Fruit fly (Drosophila melanogaster) whole organism, embryonic: Measurements from ENCODE around the gene CG9676.
A peak's percentile ranks its signal among the peaks of the same experiment; 100 is the strongest.

Experiments used
- Blimp-1 ChIP-seq: fragments of 200-800 bp; sonication (Bioruptor generic); optimal IDR thresholded peaks from 3 replicates; lab custom pipeline; 2018; ENCODE audit warnings: missing biosample characterization, missing genetic modification characterization, mild to moderate bottlenecking, moderate library complexity, missing genetic modification reagents
- CG10366 ChIP-seq: fragments of 200-800 bp; sonication (Bioruptor generic); IDR thresholded peaks from 2 replicates; pipeline ENCODE4 v1.3.6; 2022; ENCODE audit warnings: missing biosample characterization, missing genetic modification characterization
- CG10565 ChIP-seq: fragments of 200-800 bp; sonication (Bioruptor generic); optimal IDR thresholded peaks from 3 replicates; lab custom pipeline; 2016; ENCODE audit warnings: missing biosample characterization, mild to moderate bottlenecking, missing genetic modification characterization
- CG11456 ChIP-seq: fragments of 200-800 bp; sonication (Bioruptor generic); IDR thresholded peaks from 3 replicates; pipeline ENCODE4 v1.3.6; 2022; ENCODE audit warnings: missing biosample characterization, missing genetic modification characterization
- CG11504 ChIP-seq: fragments of 200-800 bp; sonication (Bioruptor generic); optimal IDR thresholded peaks from 3 replicates; lab custom pipeline; 2019; ENCODE audit warnings: missing biosample characterization, mild to moderate bottlenecking, missing genetic modification characterization, moderate library complexity
- CG11695 ChIP-seq: fragments of 200-800 bp; sonication (Bioruptor generic); IDR thresholded peaks from 3 replicates; pipeline ENCODE4 v1.3.6; 2022; ENCODE audit warnings: missing biosample characterization, missing genetic modification characterization
- CG11696 ChIP-seq: fragments of 200-800 bp; sonication (Bioruptor generic); IDR thresholded peaks from 2 replicates; pipeline ENCODE4 v1.3.6; 2022; ENCODE audit warnings: missing biosample characterization, missing genetic modification characterization
- CG12071 ChIP-seq: fragments of 200-800 bp; sonication (Bioruptor generic); optimal IDR thresholded peaks from 3 replicates; lab custom pipeline; 2018; ENCODE audit warnings: missing biosample characterization, mild to moderate bottlenecking, missing genetic modification characterization
- CG12299 ChIP-seq: fragments of 200-800 bp; sonication (Bioruptor generic); optimal IDR thresholded peaks from 2 replicates; lab custom pipeline; 2018; ENCODE audit warnings: missing biosample characterization, mild to moderate bottlenecking, missing genetic modification characterization
- CG14050 ChIP-seq: fragments of 200-800 bp; sonication (Bioruptor generic); IDR thresholded peaks from 3 replicates; pipeline ENCODE4 v1.3.6; 2022; ENCODE audit warnings: missing biosample characterization, missing genetic modification characterization
- CG14710 ChIP-seq: fragments of 200-800 bp; sonication (Bioruptor generic); optimal IDR thresholded peaks from 3 replicates; lab custom pipeline; 2019; ENCODE audit warnings: missing biosample characterization, mild to moderate bottlenecking, missing genetic modification characterization, moderate library complexity
- CG15011 ChIP-seq: fragments of 200-800 bp; sonication (Bioruptor generic); optimal IDR thresholded peaks from 3 replicates; lab custom pipeline; 2018; ENCODE audit warnings: missing biosample characterization, mild to moderate bottlenecking, missing genetic modification characterization
- CG17186 ChIP-seq: fragments of 200-800 bp; sonication (Bioruptor generic); optimal IDR thresholded peaks from 3 replicates; lab custom pipeline; 2017; ENCODE audit warnings: missing biosample characterization, missing genetic modification reagents, missing genetic modification characterization
- CG17385 ChIP-seq: fragments of 200-800 bp; sonication (Bioruptor generic); optimal IDR thresholded peaks from 3 replicates; lab custom pipeline; 2018; ENCODE audit warnings: missing biosample characterization, mild to moderate bottlenecking, missing genetic modification characterization
- CG1792 ChIP-seq: fragments of 200-800 bp; sonication (Bioruptor generic); optimal IDR thresholded peaks from 2 replicates; lab custom pipeline; 2016; ENCODE audit warnings: missing biosample characterization, missing genetic modification characterization
- CG31224 ChIP-seq: fragments of 200-800 bp; sonication (Bioruptor generic); IDR thresholded peaks from 2 replicates; pipeline ENCODE4 v1.3.6; 2022; ENCODE audit warnings: missing biosample characterization, missing genetic modification characterization
- CG3995 ChIP-seq: fragments of 200-800 bp; sonication (Bioruptor generic); optimal IDR thresholded peaks from 3 replicates; lab custom pipeline; 2016; ENCODE audit warnings: missing biosample characterization, missing genetic modification characterization
- CG6654 ChIP-seq: fragments of 200-800 bp; sonication (Bioruptor generic); optimal IDR thresholded peaks from 2 replicates; lab custom pipeline; 2017; ENCODE audit warnings: missing biosample characterization, mild to moderate bottlenecking, missing genetic modification characterization
- CG8359 ChIP-seq: fragments of 200-800 bp; sonication (Bioruptor generic); optimal IDR thresholded peaks from 2 replicates; lab custom pipeline; 2017; ENCODE audit warnings: missing biosample characterization, mild to moderate bottlenecking, missing genetic modification characterization, borderline replicate concordance
- CG8478 ChIP-seq: fragments of >200 bp; optimal IDR thresholded peaks from 2 replicates; lab custom pipeline; 2018
- CG9437 ChIP-seq: fragments of 200-800 bp; sonication (Bioruptor generic); optimal IDR thresholded peaks from 2 replicates; lab custom pipeline; 2018; ENCODE audit warnings: missing biosample characterization, mild to moderate bottlenecking, missing genetic modification characterization
- Deaf1 ChIP-seq: fragments of 200-800 bp; optimal IDR thresholded peaks from 3 replicates; lab custom pipeline; 2019; ENCODE audit warnings: missing biosample characterization, mild to moderate bottlenecking, missing genetic modification characterization, moderate library complexity
- Dip2 ChIP-seq: fragments of 200-800 bp; sonication (Bioruptor generic); IDR thresholded peaks from 2 replicates; pipeline ENCODE4 v1.3.6; 2022; ENCODE audit warnings: missing biosample characterization, missing genetic modification characterization
- Drgx ChIP-seq: fragments of 200-800 bp; sonication (Bioruptor generic); IDR thresholded peaks from 2 replicates; pipeline ENCODE4 v1.3.6; 2022; ENCODE audit warnings: missing biosample characterization, missing genetic modification characterization
- HLH54F ChIP-seq: fragments of 200-800 bp; sonication (Bioruptor generic); optimal IDR thresholded peaks from 3 replicates; lab custom pipeline; 2016; ENCODE audit warnings: missing biosample characterization, missing genetic modification characterization
- Hey ChIP-seq: fragments of 200-800 bp; sonication (Bioruptor generic); optimal IDR thresholded peaks from 3 replicates; lab custom pipeline; 2018; ENCODE audit warnings: missing biosample characterization, mild to moderate bottlenecking, missing genetic modification characterization
- Hmr ChIP-seq: fragments of 200-800 bp; sonication (Bioruptor generic); optimal IDR thresholded peaks from 3 replicates; lab custom pipeline; 2017; ENCODE audit warnings: mild to moderate bottlenecking, missing biosample characterization, missing genetic modification reagents, missing genetic modification characterization
- Hr39 ChIP-seq: fragments of >200 bp; optimal IDR thresholded peaks from 2 replicates; lab custom pipeline; 2017
- Med ChIP-seq: fragments of 200-800 bp; sonication (Bioruptor generic); peaks from one replicate; lab custom pipeline; 2016; ENCODE audit warnings: missing biosample characterization, missing genetic modification characterization, mild to moderate bottlenecking, inconsistent platforms, moderate library complexity
- Oaz ChIP-seq: fragments of 200-800 bp; sonication (Bioruptor generic); IDR thresholded peaks from 2 replicates; pipeline ENCODE4 v1.3.6; 2022; ENCODE audit warnings: missing biosample characterization, missing genetic modification characterization
- Scr ChIP-seq: fragments of 200-800 bp; sonication (Bioruptor generic); IDR thresholded peaks from 2 replicates; pipeline ENCODE4 v1.3.6; 2022; ENCODE audit warnings: missing biosample characterization, missing genetic modification characterization; ENCODE audit not compliant: partially characterized antibody
- Sry-β ChIP-seq: fragments of 200-800 bp; sonication (Bioruptor generic); optimal IDR thresholded peaks from 2 replicates; lab custom pipeline; 2018; ENCODE audit warnings: missing biosample characterization, mild to moderate bottlenecking, missing genetic modification characterization, moderate library complexity
- bigmax ChIP-seq: fragments of 200-800 bp; sonication (Bioruptor generic); optimal IDR thresholded peaks from 2 replicates; lab custom pipeline; 2018; ENCODE audit warnings: missing biosample characterization, mild to moderate bottlenecking, missing genetic modification characterization
- bowl ChIP-seq: fragments of 200-800 bp; sonication (Bioruptor generic); IDR thresholded peaks from 2 replicates; pipeline ENCODE4 v1.3.6; 2022; ENCODE audit warnings: missing biosample characterization, missing genetic modification characterization
- cad ChIP-seq: fragments of >200 bp; optimal IDR thresholded peaks from 2 replicates; lab custom pipeline; 2017; ENCODE audit warnings: missing biosample characterization, missing genetic modification characterization
- crc ChIP-seq: fragments of 200-800 bp; sonication (Bioruptor generic); optimal IDR thresholded peaks from 2 replicates; lab custom pipeline; 2016; ENCODE audit warnings: missing biosample characterization, missing genetic modification characterization
- exex ChIP-seq: fragments of 200-800 bp; sonication (Bioruptor generic); optimal IDR thresholded peaks from 4 replicates; lab custom pipeline; 2018; ENCODE audit warnings: missing biosample characterization, mild to moderate bottlenecking, missing genetic modification characterization, moderate library complexity
- eyg ChIP-seq: fragments of 200-800 bp; sonication (Bioruptor generic); optimal IDR thresholded peaks from 3 replicates; lab custom pipeline; 2016; ENCODE audit warnings: missing biosample characterization, missing genetic modification characterization
- fd3F ChIP-seq: fragments of 200-800 bp; sonication (Bioruptor generic); optimal IDR thresholded peaks from 2 replicates; lab custom pipeline; 2018; ENCODE audit warnings: missing biosample characterization, mild to moderate bottlenecking, missing genetic modification characterization, moderate library complexity
- ftz-f1 ChIP-seq: fragments of 200-800 bp; sonication (Bioruptor generic); optimal IDR thresholded peaks from 2 replicates; lab custom pipeline; 2016; ENCODE audit warnings: missing biosample characterization, missing genetic modification characterization
- gt ChIP-seq: fragments of 200-800 bp; sonication (Bioruptor generic); IDR thresholded peaks from 2 replicates; pipeline ENCODE4 v1.3.6; 2022; ENCODE audit warnings: missing biosample characterization, missing genetic modification characterization
- kni ChIP-seq: fragments of 200-800 bp; sonication (Bioruptor generic); optimal IDR thresholded peaks from 3 replicates; lab custom pipeline; 2017; ENCODE audit warnings: mild to moderate bottlenecking, missing biosample characterization, missing genetic modification reagents, missing genetic modification characterization
- lab ChIP-seq: fragments of 200-800 bp; sonication (Bioruptor generic); optimal IDR thresholded peaks from 3 replicates; lab custom pipeline; 2017; ENCODE audit warnings: missing biosample characterization, missing genetic modification characterization, mild to moderate bottlenecking, moderate library complexity, missing genetic modification reagents
- mam ChIP-seq: fragments of 200-800 bp; sonication (Bioruptor generic); optimal IDR thresholded peaks from 3 replicates; lab custom pipeline; 2016; ENCODE audit warnings: missing biosample characterization, missing genetic modification characterization
- nau ChIP-seq: fragments of 200-800 bp; sonication (Bioruptor generic); optimal IDR thresholded peaks from 3 replicates; lab custom pipeline; 2017; ENCODE audit warnings: missing biosample characterization, mild to moderate bottlenecking, missing genetic modification characterization, missing genetic modification reagents
- org-1 ChIP-seq: fragments of 200-800 bp; sonication (Bioruptor generic); optimal IDR thresholded peaks from 2 replicates; lab custom pipeline; 2017; ENCODE audit warnings: missing biosample characterization, missing genetic modification characterization
- prd ChIP-seq, 3 experiments: fragments of >200 bp in 2 of 3; fragments of 200-800 bp in 1 of 3; sonication (Bioruptor generic) in 1 of 3; optimal IDR thresholded peaks in 2 of 3; IDR thresholded peaks in 1 of 3; 2 replicates in 2 of 3; 3 replicates in 1 of 3; pipeline versions ENCODE4 v1.3.6 to Lab custom; 2017 to 2022; ENCODE audit warnings: missing biosample characterization in 1 of 3, missing genetic modification characterization in 1 of 3
- shn ChIP-seq: fragments of 200-800 bp; sonication (Bioruptor generic); optimal IDR thresholded peaks from 3 replicates; lab custom pipeline; 2016; ENCODE audit warnings: missing biosample characterization, missing genetic modification characterization
- vnd ChIP-seq: fragments of 200-800 bp; sonication (Bioruptor generic); IDR thresholded peaks from 3 replicates; pipeline ENCODE4 v1.3.6; 2022; ENCODE audit warnings: missing biosample characterization, missing genetic modification characterization; ENCODE audit not compliant: partially characterized antibody
- wdn ChIP-seq: fragments of 200-800 bp; sonication (Bioruptor generic); IDR thresholded peaks from 2 replicates; pipeline ENCODE4 v1.3.6; 2022; ENCODE audit warnings: missing biosample characterization, missing genetic modification characterization
- zen2 ChIP-seq: fragments of 200-800 bp; sonication (Bioruptor generic); IDR thresholded peaks from 3 replicates; pipeline ENCODE4 v1.3.6; 2022; ENCODE audit warnings: missing biosample characterization, missing genetic modification characterization; ENCODE audit not compliant: partially characterized antibody

The CG9676 gene

dm6 chrX:16691440-16691839 lies 8.5 kb downstream of the CG9676 start (continued):
- TF ChIP-seq CG15011 (GFP tag; lab: Kevin White, UChicago) = peak; percentile 55
- TF ChIP-seq Hey (tag; lab: Kevin White, UChicago) = peak; percentile 20
- peak; percentile 83 for TF ChIP-seq CG11695
- peak; percentile 42 for TF ChIP-seq CG12299
- peak; percentile 82 for TF ChIP-seq Blimp-1 (GFP tag; lab: Kevin White, UChicago)
- peak; percentile 44 for TF ChIP-seq Deaf1 (tag; lab: Kevin White, UChicago)
- TF ChIP-seq CG10565 (GFP tag; lab: Kevin White, UChicago) = peak; percentile 50
- no peak for TF ChIP-seq Scr (GFP tag; lab: Robert Waterston, UW)
- peak; percentile 11 for TF ChIP-seq kni (GFP tag; lab: Kevin White, UChicago)
- no peak for TF ChIP-seq CG3995 (GFP tag; lab: Kevin White, UChicago)
- peak; percentile 85 for TF ChIP-seq lab (GFP tag; lab: Kevin White, UChicago)
- no peak for TF ChIP-seq zen2
- peak; percentile 88 for TF ChIP-seq CG11504
- TF ChIP-seq bowl (GFP tag; lab: Robert Waterston, UW) = peak; percentile 81
- no peak for TF ChIP-seq bigmax
- peak; percentile 35 for TF ChIP-seq CG17186 (GFP tag; lab: Kevin White, UChicago)
- TF ChIP-seq eyg (GFP tag; lab: Kevin White, UChicago) = peak; percentile 69
- TF ChIP-seq Med = peak; percentile 98
- TF ChIP-seq Hmr = peak; percentile 61
- peak; percentile 55 for TF ChIP-seq CG31224 (GFP tag; lab: Robert Waterston, UW)
- TF ChIP-seq CG8359 (GFP tag; lab: Kevin White, UChicago) = peak; percentile 67
- TF ChIP-seq Sry-β (GFP tag; lab: Kevin White, UChicago) = peak; percentile 37
- TF ChIP-seq CG8478 (lab: Kevin White, UChicago) = no peak
- TF ChIP-seq ftz-f1 = no peak
- no peak for TF ChIP-seq cad (GFP tag; lab: Kevin White, UChicago)
- peak; percentile 90 for TF ChIP-seq Drgx (GFP tag; lab: Robert Waterston, UW)
- peak; percentile 70 for TF ChIP-seq Oaz (GFP tag; lab: Robert Waterston, UW)
- TF ChIP-seq CG10366 (GFP tag; lab: Robert Waterston, UW) = peak; percentile 87
- TF ChIP-seq Hr39 (lab: Kevin White, UChicago) = no peak
- no peak for TF ChIP-seq exex (tag; lab: Kevin White, UChicago)
- TF ChIP-seq Dip2 (GFP tag; lab: Robert Waterston, UW) = no peak
- peak; percentile 82 for TF ChIP-seq org-1 (GFP tag; lab: Kevin White, UChicago)
- TF ChIP-seq CG1792 = peak; percentile 75
- TF ChIP-seq CG12071 (GFP tag; lab: Kevin White, UChicago) = peak; percentile 88
- TF ChIP-seq nau (GFP tag; lab: Kevin White, UChicago) = peak; percentile 73
- TF ChIP-seq prd (optimal IDR thresholded peaks at IDR 0.05; lab: Kevin White, UChicago) = no peak
- peak; percentile 91 for TF ChIP-seq prd (GFP tag; IDR thresholded peaks at IDR 0.05; lab: Robert Waterston, UW)
- peak; percentile 61 for TF ChIP-seq CG9437
- peak; percentile 67 for TF ChIP-seq CG6654 (GFP tag; lab: Kevin White, UChicago)
- peak; percentile 37 for TF ChIP-seq fd3F (GFP tag; lab: Kevin White, UChicago)
- peak; percentile 54; the same call in 1 of the 2 replicates for TF ChIP-seq wdn (GFP tag; lab: Robert Waterston, UW)
- TF ChIP-seq mam = peak; percentile 75
- peak; percentile 74 for TF ChIP-seq shn (GFP tag; lab: Kevin White, UChicago)
- no peak for TF ChIP-seq vnd
- peak; percentile 97 for TF ChIP-seq CG11696
- TF ChIP-seq crc (GFP tag; lab: Kevin White, UChicago) = peak; percentile 66
- TF ChIP-seq gt = peak; percentile 24; the same call in 1 of the 2 replicates
- peak; percentile 66 for TF ChIP-seq HLH54F (GFP tag; lab: Kevin White, UChicago)
- TF ChIP-seq CG17385 (GFP tag; lab: Kevin White, UChicago) = peak; percentile 83
- TF ChIP-seq CG11456 (GFP tag; lab: Robert Waterston, UW) = peak; percentile 83
- peak; percentile 83 for TF ChIP-seq CG14710
- TF ChIP-seq CG14050 (GFP tag; lab: Robert Waterston, UW) = peak; percentile 85
